Worm (Caenorhabditis elegans) whole organism, early embryonic: ENCODE data around the gene ZK1098.11.

Experiments used
- ama-1 ChIP-seq: fragments of 150-350 bp; optimal IDR thresholded peaks from 2 replicates; lab custom pipeline; 2014
- ceh-36 ChIP-seq: sonication (generic microtip); optimal IDR thresholded peaks from 2 replicates; lab custom pipeline; 2016; ENCODE audit warnings: missing genetic modification characterization, inconsistent platforms, missing compliant biosample characterization
- flt-1 ChIP-seq: fragments of 200-800 bp; sonication (Bioruptor generic); IDR thresholded peaks from 2 replicates; pipeline ENCODE4 v1.3.6; 2022; ENCODE audit warnings: missing genetic modification characterization, missing compliant biosample characterization
- scrt-1 ChIP-seq: fragments of 200-800 bp; sonication (Bioruptor generic); IDR thresholded peaks from 2 replicates; pipeline ENCODE4 v1.3.6; 2022; ENCODE audit warnings: missing genetic modification characterization, missing compliant biosample characterization

ce11 chrIII:9509764-9510370, 46.5 kb upstream of the ZK1098.11 start:
- TF ChIP-seq ceh-36 (tag; lab: Kevin White, UChicago), result no peak
- TF ChIP-seq ama-1, result no peak
- TF ChIP-seq flt-1 (GFP tag; lab: Robert Waterston, UW), result no peak
- TF ChIP-seq scrt-1 (GFP tag; lab: Robert Waterston, UW), result no peak
